Fruit fly (Drosophila melanogaster) whole organism, embryonic: ENCODE data around the gene Tbcc.

ENCODE experiments used
- Abd-B ChIP-seq: fragments of 200-800 bp; sonication (Bioruptor generic); optimal IDR thresholded peaks from 2 replicates; lab custom pipeline; 2018; ENCODE audit warnings: missing biosample characterization, mild to moderate bottlenecking, missing genetic modification characterization, moderate library complexity
- Atf6 ChIP-seq: fragments of 200-800 bp; sonication (Bioruptor generic); IDR thresholded peaks from 2 replicates; pipeline ENCODE4 v1.3.6; 2022; ENCODE audit warnings: missing biosample characterization, missing genetic modification characterization
- BEAF-32 ChIP-seq: fragments of 200-800 bp; sonication (Bioruptor generic); optimal IDR thresholded peaks from 3 replicates; lab custom pipeline; 2017; ENCODE audit warnings: missing biosample characterization, missing genetic modification characterization, mild to moderate bottlenecking, moderate library complexity, missing genetic modification reagents
- Bdp1 ChIP-seq: fragments of 200-800 bp; sonication (Bioruptor generic); optimal IDR thresholded peaks from 3 replicates; lab custom pipeline; 2016; ENCODE audit warnings: missing biosample characterization, missing genetic modification characterization
- CG10543 ChIP-seq: fragments of 200-800 bp; sonication (Bioruptor generic); optimal IDR thresholded peaks from 3 replicates; lab custom pipeline; 2017; ENCODE audit warnings: missing biosample characterization, mild to moderate bottlenecking, missing genetic modification characterization, moderate library complexity
- CG11504 ChIP-seq: fragments of 200-800 bp; sonication (Bioruptor generic); optimal IDR thresholded peaks from 3 replicates; lab custom pipeline; 2019; ENCODE audit warnings: missing biosample characterization, mild to moderate bottlenecking, missing genetic modification characterization, moderate library complexity
- CG12104 ChIP-seq: fragments of 200-800 bp; sonication (Bioruptor generic); optimal IDR thresholded peaks from 3 replicates; lab custom pipeline; 2016; ENCODE audit warnings: missing biosample characterization, missing genetic modification characterization
- CG13287 ChIP-seq: fragments of 200-800 bp; sonication (Bioruptor generic); IDR thresholded peaks from 2 replicates; pipeline ENCODE4 v1.3.6; 2022; ENCODE audit warnings: missing biosample characterization, missing genetic modification characterization; ENCODE audit not compliant: partially characterized antibody
- CG13775 ChIP-seq: fragments of 200-800 bp; sonication (Bioruptor generic); optimal IDR thresholded peaks from 3 replicates; lab custom pipeline; 2017; ENCODE audit warnings: missing biosample characterization, mild to moderate bottlenecking, missing genetic modification characterization
- CG15479 ChIP-seq: fragments of 200-800 bp; sonication (Bioruptor generic); optimal IDR thresholded peaks from 3 replicates; lab custom pipeline; 2019; ENCODE audit warnings: missing biosample characterization, mild to moderate bottlenecking, missing genetic modification characterization, moderate library complexity
- CG1647 ChIP-seq: fragments of 200-800 bp; sonication (Bioruptor generic); optimal IDR thresholded peaks from 3 replicates; lab custom pipeline; 2016; ENCODE audit warnings: missing biosample characterization, missing genetic modification characterization
- CG2116 ChIP-seq: fragments of 200-800 bp; sonication (Bioruptor generic); optimal IDR thresholded peaks from 3 replicates; lab custom pipeline; 2018; ENCODE audit warnings: missing biosample characterization, mild to moderate bottlenecking, missing genetic modification characterization
- CG2129 ChIP-seq: fragments of 200-800 bp; sonication (Bioruptor generic); IDR thresholded peaks from 2 replicates; pipeline ENCODE4 v1.3.6; 2022; ENCODE audit warnings: missing biosample characterization, missing genetic modification characterization; ENCODE audit not compliant: partially characterized antibody
- CG3065 ChIP-seq: fragments of 200-800 bp; sonication (Bioruptor generic); optimal IDR thresholded peaks from 2 replicates; lab custom pipeline; 2016; ENCODE audit warnings: missing biosample characterization, missing genetic modification characterization
- CG31388 ChIP-seq: fragments of 200-800 bp; sonication (Bioruptor generic); optimal IDR thresholded peaks from 2 replicates; lab custom pipeline; 2016; ENCODE audit warnings: missing biosample characterization, missing genetic modification characterization
- CG32772 ChIP-seq: fragments of 200-800 bp; sonication (Bioruptor generic); IDR thresholded peaks from 2 replicates; pipeline ENCODE4 v1.3.6; 2022; ENCODE audit warnings: missing biosample characterization, missing genetic modification characterization
- CG5180 ChIP-seq: fragments of 200-800 bp; sonication (Bioruptor generic); optimal IDR thresholded peaks from 3 replicates; lab custom pipeline; 2017; ENCODE audit warnings: missing biosample characterization, missing genetic modification characterization, mild to moderate bottlenecking, moderate library complexity, missing genetic modification reagents
- CG8924 ChIP-seq: fragments of 200-800 bp; optimal IDR thresholded peaks from 3 replicates; lab custom pipeline; 2019; ENCODE audit warnings: missing biosample characterization, mild to moderate bottlenecking, missing genetic modification characterization, moderate library complexity
- CG9876 ChIP-seq: fragments of 200-800 bp; sonication (Bioruptor generic); optimal IDR thresholded peaks from 2 replicates; lab custom pipeline; 2016; ENCODE audit warnings: missing biosample characterization, missing genetic modification characterization
- CTCF ChIP-seq: fragments of 200-800 bp; sonication (Bioruptor generic); optimal IDR thresholded peaks from 2 replicates; lab custom pipeline; 2017; ENCODE audit warnings: missing biosample characterization, mild to moderate bottlenecking, missing genetic modification characterization, moderate library complexity
- D ChIP-seq, 2 experiments: fragments of 200-800 bp in 1 of 2; fragments of >200 bp in 1 of 2; sonication (Bioruptor generic) in 1 of 2; optimal IDR thresholded peaks; 2 replicates in 1 of 2; 3 replicates in 1 of 2; lab custom pipeline; 2017; ENCODE audit warnings: mild to moderate bottlenecking in 1 of 2, missing biosample characterization in 1 of 2, missing genetic modification characterization in 1 of 2, missing genetic modification reagents in 1 of 2
- D19A ChIP-seq: fragments of 200-800 bp; optimal IDR thresholded peaks from 3 replicates; lab custom pipeline; 2019; ENCODE audit warnings: missing biosample characterization, mild to moderate bottlenecking, missing genetic modification characterization, moderate library complexity
- H2.0 ChIP-seq: fragments of 200-800 bp; sonication (Bioruptor generic); IDR thresholded peaks from 2 replicates; pipeline ENCODE4 v1.3.6; 2022; ENCODE audit warnings: missing biosample characterization, missing genetic modification characterization
- HLH4C ChIP-seq: fragments of 200-800 bp; sonication (Bioruptor generic); IDR thresholded peaks from 3 replicates; pipeline ENCODE4 v1.3.6; 2022; ENCODE audit warnings: missing biosample characterization, missing genetic modification characterization; ENCODE audit not compliant: partially characterized antibody
- Hand ChIP-seq: fragments of 200-800 bp; sonication (Bioruptor generic); optimal IDR thresholded peaks from 2 replicates; lab custom pipeline; 2017; ENCODE audit warnings: mild to moderate bottlenecking, missing biosample characterization, missing genetic modification reagents, missing genetic modification characterization
- Lpt ChIP-seq: fragments of >200 bp; optimal IDR thresholded peaks from 2 replicates; lab custom pipeline; 2018; ENCODE audit warnings: missing biosample characterization, missing genetic modification characterization
- MTF-1 ChIP-seq: fragments of 200-800 bp; sonication (Bioruptor generic); optimal IDR thresholded peaks from 2 replicates; lab custom pipeline; 2018; ENCODE audit warnings: missing biosample characterization, mild to moderate bottlenecking, missing genetic modification characterization, borderline replicate concordance
- Ptx1 ChIP-seq: fragments of 200-800 bp; sonication (Bioruptor generic); IDR thresholded peaks from 2 replicates; pipeline ENCODE4 v1.3.6; 2022; ENCODE audit warnings: missing biosample characterization, missing genetic modification characterization
- Sox102F ChIP-seq: fragments of 200-800 bp; sonication (Bioruptor generic); optimal IDR thresholded peaks from 2 replicates; lab custom pipeline; 2018; ENCODE audit warnings: missing biosample characterization, mild to moderate bottlenecking, missing genetic modification characterization, moderate library complexity
- Stat92E ChIP-seq, 3 experiments: fragments of >200 bp in 2 of 3; fragments of 200-800 bp in 1 of 3; sonication (Bioruptor generic) in 1 of 3; optimal IDR thresholded peaks; 2 replicates each; lab custom pipeline; 2017 to 2019; ENCODE audit warnings: missing biosample characterization in 3 of 3, missing genetic modification characterization in 3 of 3, mild to moderate bottlenecking in 1 of 3, moderate library complexity in 1 of 3
- Xbp1 ChIP-seq: fragments of 200-800 bp; sonication (Bioruptor generic); optimal IDR thresholded peaks from 3 replicates; lab custom pipeline; 2016; ENCODE audit warnings: missing biosample characterization, mild to moderate bottlenecking, missing genetic modification characterization
- aop ChIP-seq: fragments of 200-800 bp; sonication (Bioruptor generic); IDR thresholded peaks from 2 replicates; pipeline ENCODE4 v1.3.6; 2022; ENCODE audit warnings: missing biosample characterization, missing genetic modification characterization
- bigmax ChIP-seq: fragments of 200-800 bp; sonication (Bioruptor generic); optimal IDR thresholded peaks from 2 replicates; lab custom pipeline; 2018; ENCODE audit warnings: missing biosample characterization, mild to moderate bottlenecking, missing genetic modification characterization
- bowl ChIP-seq: fragments of 200-800 bp; sonication (Bioruptor generic); IDR thresholded peaks from 2 replicates; pipeline ENCODE4 v1.3.6; 2022; ENCODE audit warnings: missing biosample characterization, missing genetic modification characterization
- chinmo ChIP-seq: fragments of 200-800 bp; sonication (Bioruptor generic); IDR thresholded peaks from 4 replicates; pipeline ENCODE4 v1.3.6; 2022; ENCODE audit warnings: missing biosample characterization, missing genetic modification characterization; ENCODE audit not compliant: partially characterized antibody
- crc ChIP-seq: fragments of 200-800 bp; sonication (Bioruptor generic); optimal IDR thresholded peaks from 2 replicates; lab custom pipeline; 2016; ENCODE audit warnings: missing biosample characterization, missing genetic modification characterization
- danr ChIP-seq: fragments of 200-800 bp; sonication (Bioruptor generic); IDR thresholded peaks from 2 replicates; pipeline ENCODE4 v1.3.6; 2022; ENCODE audit warnings: missing biosample characterization, missing genetic modification characterization
- dpn ChIP-seq, 2 experiments: fragments of 200-800 bp; sonication (Bioruptor generic); optimal IDR thresholded peaks; 3 replicates each; lab custom pipeline; 2016; ENCODE audit warnings: missing biosample characterization in 2 of 2, missing genetic modification characterization in 2 of 2
- ems ChIP-seq: fragments of 200-800 bp; sonication (Bioruptor generic); optimal IDR thresholded peaks from 3 replicates; lab custom pipeline; 2016; ENCODE audit warnings: missing biosample characterization, missing genetic modification characterization
- esg ChIP-seq: fragments of 200-800 bp; sonication (Bioruptor generic); conservative IDR thresholded peaks from 2 replicates; pipeline ENCODE4 v1.3.6; 2022; ENCODE audit warnings: missing biosample characterization, missing genetic modification characterization
- grn ChIP-seq: fragments of 200-800 bp; sonication (Bioruptor generic); optimal IDR thresholded peaks from 3 replicates; lab custom pipeline; 2017; ENCODE audit warnings: missing biosample characterization, missing genetic modification characterization
- jing ChIP-seq: fragments of 200-800 bp; sonication (Bioruptor generic); optimal IDR thresholded peaks from 2 replicates; lab custom pipeline; 2018; ENCODE audit warnings: missing biosample characterization, mild to moderate bottlenecking, missing genetic modification characterization
- luna ChIP-seq: fragments of 200-800 bp; sonication (Bioruptor generic); optimal IDR thresholded peaks from 2 replicates; lab custom pipeline; 2016; ENCODE audit warnings: missing biosample characterization, missing genetic modification characterization
- nau ChIP-seq: fragments of 200-800 bp; sonication (Bioruptor generic); optimal IDR thresholded peaks from 3 replicates; lab custom pipeline; 2017; ENCODE audit warnings: missing biosample characterization, mild to moderate bottlenecking, missing genetic modification characterization, missing genetic modification reagents
- pan ChIP-seq, 4 experiments: fragments of >200 bp in 3 of 4; fragments of 200-800 bp in 1 of 4; sonication (Bioruptor generic) in 1 of 4; optimal IDR thresholded peaks in 3 of 4; IDR thresholded peaks in 1 of 4; 2 replicates each; pipeline versions ENCODE4 v1.3.6 to Lab custom; 2017 to 2022; ENCODE audit warnings: missing biosample characterization in 2 of 4, missing genetic modification characterization in 2 of 4, mixed read lengths in 1 of 4
- ro ChIP-seq: fragments of 200-800 bp; sonication (Bioruptor generic); IDR thresholded peaks from 2 replicates; pipeline ENCODE4 v1.3.6; 2022; ENCODE audit warnings: missing biosample characterization, missing genetic modification characterization
- salm ChIP-seq: fragments of 200-800 bp; sonication (Bioruptor generic); optimal IDR thresholded peaks from 2 replicates; lab custom pipeline; 2018; ENCODE audit warnings: missing biosample characterization, mild to moderate bottlenecking, missing genetic modification characterization
- sens ChIP-seq: fragments of 200-800 bp; sonication (Bioruptor generic); peaks from one replicate; lab custom pipeline; 2016; ENCODE audit warnings: missing biosample characterization, missing genetic modification characterization
- zen ChIP-seq: fragments of 200-800 bp; sonication (Bioruptor generic); optimal IDR thresholded peaks from 3 replicates; lab custom pipeline; 2018; ENCODE audit warnings: missing biosample characterization, mild to moderate bottlenecking, missing genetic modification characterization, moderate library complexity

The Tbcc gene

DNA sequence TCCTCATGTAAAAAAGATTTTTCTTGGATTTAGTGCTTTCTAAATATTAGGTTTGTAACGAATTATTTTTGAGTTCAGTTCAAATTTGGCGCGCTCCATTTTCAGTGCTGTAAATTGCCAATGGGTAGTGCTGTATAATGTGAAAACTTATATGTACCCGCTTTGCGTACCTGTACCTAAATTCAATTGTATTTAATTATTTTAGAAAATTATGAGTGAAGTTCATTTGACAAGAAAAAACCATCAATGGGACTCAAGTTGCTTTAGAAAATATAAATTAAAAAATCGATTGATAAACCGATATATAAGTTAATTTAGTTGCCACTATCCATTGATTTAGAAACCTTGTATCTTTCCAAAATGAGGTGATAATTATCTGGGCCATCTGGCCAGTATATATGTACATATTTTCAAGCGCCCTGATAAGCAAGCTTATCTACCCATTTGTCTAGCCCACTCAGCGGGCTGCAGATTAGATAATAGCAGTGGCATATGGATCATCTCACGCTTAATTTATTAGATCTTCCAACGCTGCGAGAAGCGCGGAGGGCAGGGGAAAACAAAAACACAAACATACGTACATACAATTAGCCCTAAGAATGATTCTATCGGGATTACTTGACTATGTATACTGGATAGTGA is 36.7 kb upstream of the Tbcc start (continued):
- TF ChIP-seq CG10543 (GFP tag; lab: Kevin White, UChicago): peak; percentile 5
- peak; percentile 1 for TF ChIP-seq zen
- TF ChIP-seq danr (GFP tag; lab: Robert Waterston, UW): no peak
- peak; percentile 24 for TF ChIP-seq Hand (GFP tag; lab: Kevin White, UChicago)
- no peak for TF ChIP-seq bowl (GFP tag; lab: Robert Waterston, UW)
- no peak for TF ChIP-seq CG5180 (GFP tag; lab: Kevin White, UChicago)
- no peak for TF ChIP-seq D19A
- TF ChIP-seq Xbp1 (GFP tag; lab: Kevin White, UChicago): no peak
- TF ChIP-seq Lpt (GFP tag; lab: Kevin White, UChicago): no peak
- TF ChIP-seq Bdp1 (GFP tag; lab: Kevin White, UChicago): no peak
- TF ChIP-seq aop: no peak
- no peak for TF ChIP-seq jing (GFP tag; lab: Kevin White, UChicago)
- no peak for TF ChIP-seq Abd-B (GFP tag; lab: Kevin White, UChicago)
- TF ChIP-seq H2.0 (GFP tag; lab: Robert Waterston, UW): no peak
- TF ChIP-seq Sox102F (GFP tag; lab: Kevin White, UChicago): no peak
- peak; percentile 51 for TF ChIP-seq nau
- TF ChIP-seq CG2129 (GFP tag; lab: Robert Waterston, UW): no peak
- TF ChIP-seq dpn (GFP tag; optimal IDR thresholded peaks at IDR 0.05; lab: Kevin White, UChicago): peak in 1 of 2 experiments; percentile 27
- TF ChIP-seq CG3065 (GFP tag; lab: Kevin White, UChicago): no peak
- TF ChIP-seq CG9876: no peak
- TF ChIP-seq salm: no peak
- peak; percentile 37 for TF ChIP-seq ems (GFP tag; lab: Kevin White, UChicago)
- TF ChIP-seq Ptx1 (GFP tag; lab: Robert Waterston, UW): no peak
- TF ChIP-seq BEAF-32 (GFP tag; lab: Kevin White, UChicago): no peak
- no peak for TF ChIP-seq ro
- no peak for TF ChIP-seq HLH4C (GFP tag; lab: Robert Waterston, UW)
- peak; percentile 3 for TF ChIP-seq CTCF (GFP tag; lab: Kevin White, UChicago)
- TF ChIP-seq grn (GFP tag; lab: Kevin White, UChicago): peak; percentile 44
- TF ChIP-seq CG12104: no peak
- TF ChIP-seq luna (GFP tag; lab: Kevin White, UChicago): peak; percentile 18
- TF ChIP-seq CG13775: no peak
- no peak for TF ChIP-seq CG31388 (GFP tag; lab: Kevin White, UChicago)
- TF ChIP-seq D (optimal IDR thresholded peaks at IDR 0.05; lab: Kevin White, UChicago): no peak
- no peak for TF ChIP-seq D (GFP tag; optimal IDR thresholded peaks at IDR 0.05; lab: Kevin White, UChicago)
- no peak for TF ChIP-seq crc (GFP tag; lab: Kevin White, UChicago)
- TF ChIP-seq CG2116 (GFP tag; lab: Kevin White, UChicago): peak; percentile 14
- TF ChIP-seq CG8924 (tag; lab: Kevin White, UChicago): peak; percentile 15
- no peak for TF ChIP-seq esg (GFP tag; lab: Robert Waterston, UW)
- no peak for TF ChIP-seq CG32772 (GFP tag; lab: Robert Waterston, UW)
- TF ChIP-seq Stat92E (GFP tag; optimal IDR thresholded peaks at IDR 0.05; lab: Kevin White, UChicago): no peak
- TF ChIP-seq CG15479: no peak
- peak; percentile 2 for TF ChIP-seq CG1647 (GFP tag; lab: Kevin White, UChicago)
- TF ChIP-seq chinmo (GFP tag; lab: Robert Waterston, UW): no peak
- peak; percentile 87 for TF ChIP-seq sens (GFP tag; lab: Kevin White, UChicago)
- no peak for TF ChIP-seq bigmax (GFP tag; lab: Kevin White, UChicago)
- no peak for TF ChIP-seq MTF-1 (GFP tag; lab: Kevin White, UChicago)
- no peak for TF ChIP-seq CG13287 (GFP tag; lab: Robert Waterston, UW)
- TF ChIP-seq CG11504: peak; percentile 13
- TF ChIP-seq Atf6 (GFP tag; lab: Robert Waterston, UW): peak; percentile 28; the same call in 1 of the 2 replicates
- no peak for TF ChIP-seq pan (optimal IDR thresholded peaks at IDR 0.05; lab: Kevin White, UChicago)
- no peak for TF ChIP-seq pan (GFP tag; optimal IDR thresholded peaks at IDR 0.05 in 1 of 2, IDR thresholded peaks at IDR 0.05 in 1 of 2)
